Worm (Caenorhabditis elegans): Measurements from ENCODE around the gene efn-2.
"Not testable (repeated sequence)": the region's sequence is repeated elsewhere in the genome, so short reads cannot be mapped to it uniquely, and the experiment has no call there.

ce11 chrIV:10548546-10548945, 27.6 kb upstream of the efn-2 start:
- not testable (repeated sequence) for TF ChIP-seq gei-8 (GFP tag; optimal IDR thresholded peaks at IDR 0.05); lin-39 (tag; optimal IDR thresholded peaks at IDR 0.05); ama-1 (optimal IDR thresholded peaks at IDR 0.05); ztf-11 (tag; optimal IDR thresholded peaks at IDR 0.05); lsy-2 (tag; optimal IDR thresholded peaks at IDR 0.05); aly-2 (tag; optimal IDR thresholded peaks at IDR 0.05); F44E2.7 (GFP tag; IDR thresholded peaks at IDR 0.05); mdl-1 (tag; optimal IDR thresholded peaks at IDR 0.05); F49E8.2 (tag; optimal IDR thresholded peaks at IDR 0.05; ENCODE audit: borderline replicate concordance); nhr-28 (tag; optimal IDR thresholded peaks at IDR 0.05); nhr-102 (tag; optimal IDR thresholded peaks at IDR 0.05); unc-130 (GFP tag; optimal IDR thresholded peaks at IDR 0.05); daf-16 (GFP tag; optimal IDR thresholded peaks at IDR 0.05); daf-16 (tag; optimal IDR thresholded peaks at IDR 0.05)

Measured in whole organism, L4 larva.